Worm (Caenorhabditis elegans) whole organism, L3 larva: ENCODE data around the gene hda-2.
A peak's percentile ranks its signal among the peaks of the same experiment; 100 is the strongest.

ENCODE experiments used
- ZK546.5 ChIP-seq: sonication (generic microtip); optimal IDR thresholded peaks from 2 replicates; lab custom pipeline; 2017; ENCODE audit warnings: missing biosample characterization, missing genetic modification characterization
- ama-1 ChIP-seq: fragments of 150-350 bp; optimal IDR thresholded peaks from 2 replicates; lab custom pipeline; 2018
- daf-12 ChIP-seq: fragments of 150-350 bp; optimal IDR thresholded peaks from 2 replicates; lab custom pipeline; 2014; ENCODE audit warnings: missing biosample characterization, missing genetic modification reagents, missing genetic modification characterization
- fkh-10 ChIP-seq: sonication (generic microtip); optimal IDR thresholded peaks from 2 replicates; lab custom pipeline; 2017; ENCODE audit warnings: missing biosample characterization, missing genetic modification reagents, missing genetic modification characterization
- fos-1 ChIP-seq: fragments of 150-350 bp; optimal IDR thresholded peaks from 2 replicates; lab custom pipeline; 2014; ENCODE audit warnings: missing biosample characterization, missing genetic modification characterization
- nhr-11 ChIP-seq: fragments of 150-350 bp; optimal IDR thresholded peaks from 2 replicates; lab custom pipeline; 2014; ENCODE audit warnings: missing biosample characterization, missing genetic modification characterization
- nhr-12 ChIP-seq: fragments of 150-350 bp; optimal IDR thresholded peaks from 2 replicates; lab custom pipeline; 2014; ENCODE audit warnings: missing biosample characterization, missing genetic modification characterization
- nhr-25 ChIP-seq: sonication (generic microtip); optimal IDR thresholded peaks from 2 replicates; lab custom pipeline; 2017; ENCODE audit warnings: missing biosample characterization, missing genetic modification characterization
- nhr-28 ChIP-seq: fragments of 150-350 bp; optimal IDR thresholded peaks from 2 replicates; lab custom pipeline; 2014; ENCODE audit warnings: missing biosample characterization, missing genetic modification characterization
- nhr-76 ChIP-seq: fragments of 150-350 bp; sonication (generic microtip); optimal IDR thresholded peaks from 5 replicates; lab custom pipeline; 2014; ENCODE audit warnings: missing biosample characterization, missing genetic modification characterization
- nhr-77 ChIP-seq: fragments of 150-350 bp; optimal IDR thresholded peaks from 2 replicates; lab custom pipeline; 2014; ENCODE audit warnings: missing biosample characterization, missing genetic modification characterization
- snpc-4 ChIP-seq: fragments of 150-350 bp; optimal IDR thresholded peaks from 2 replicates; lab custom pipeline; 2014; ENCODE audit warnings: missing biosample characterization, missing genetic modification characterization
- unc-62 ChIP-seq: fragments of 150-350 bp; sonication (generic microtip); optimal IDR thresholded peaks from 4 replicates; lab custom pipeline; 2014; ENCODE audit warnings: missing biosample characterization, missing genetic modification reagents, missing genetic modification characterization
- ztf-4 ChIP-seq: fragments of 150-350 bp; optimal IDR thresholded peaks from 2 replicates; lab custom pipeline; 2014; ENCODE audit warnings: missing biosample characterization, missing genetic modification characterization

- no peak for TF ChIP-seq unc-62 (GFP tag; lab: Kevin White, UChicago)
- no peak for TF ChIP-seq fos-1 (tag; lab: Kevin White, UChicago)
- TF ChIP-seq ZK546.5 (tag; lab: Kevin White, UChicago) = no peak
- no peak for TF ChIP-seq fkh-10 (GFP tag; lab: Kevin White, UChicago)
- TF ChIP-seq daf-12 (tag; lab: Kevin White, UChicago) = no peak
- peak; percentile 56 for TF ChIP-seq ama-1
- TF ChIP-seq nhr-76 (tag; lab: Kevin White, UChicago) = no peak
- TF ChIP-seq nhr-77 = no peak
- TF ChIP-seq snpc-4 (tag; lab: Kevin White, UChicago) = no peak
- TF ChIP-seq nhr-25 (tag; lab: Kevin White, UChicago) = no peak
- no peak for TF ChIP-seq ztf-4 (tag; lab: Kevin White, UChicago)
- TF ChIP-seq nhr-28 = no peak
- no peak for TF ChIP-seq nhr-11
- no peak for TF ChIP-seq nhr-12
Measured at ce11 chrII:8012071-8013031, 10.0 kb downstream of the hda-2 start, which contains the start of gene DH11.2.
